Worm (Caenorhabditis elegans) whole organism, L4/young adult: ENCODE data around the gene C13G5.2.
A peak's percentile ranks its signal among the peaks of the same experiment; 100 is the strongest.

ENCODE experiments used
- W03F9.2 ChIP-seq: fragments of 150-350 bp; optimal IDR thresholded peaks from 2 replicates; lab custom pipeline; 2014; ENCODE audit warnings: missing biosample characterization, missing genetic modification characterization
- dao-5 ChIP-seq: sonication (generic microtip); optimal IDR thresholded peaks from 2 replicates; lab custom pipeline; 2016; ENCODE audit warnings: missing genotype, missing genetic modification characterization, moderate library complexity, missing compliant biosample characterization
- him-1 ChIP-seq: sonication (generic microtip); optimal IDR thresholded peaks from 2 replicates; lab custom pipeline; 2016; ENCODE audit warnings: missing genotype, missing genetic modification reagents, missing genetic modification characterization, missing compliant biosample characterization

- TF ChIP-seq him-1 (tag; lab: Kevin White, UChicago), result peak; percentile 76
- peak; percentile 91 for TF ChIP-seq W03F9.2
- no peak for TF ChIP-seq dao-5
These were observed 40.1 kb upstream of the C13G5.2 start for ce11 chrIII:8658367-8658761.
